Worm (Caenorhabditis elegans) whole organism, L3 larva: ENCODE results near the gene rcs-1.

Source experiments
- ZK546.5 ChIP-seq: sonication (generic microtip); optimal IDR thresholded peaks from 2 replicates; lab custom pipeline; 2017; ENCODE audit warnings: missing biosample characterization, missing genetic modification characterization
- aly-2 ChIP-seq: fragments of 150-350 bp; optimal IDR thresholded peaks from 2 replicates; lab custom pipeline; 2014; ENCODE audit warnings: missing biosample characterization, missing genetic modification characterization
- ama-1 ChIP-seq: fragments of 150-350 bp; optimal IDR thresholded peaks from 2 replicates; lab custom pipeline; 2018
- ceh-28 ChIP-seq: fragments of 150-350 bp; optimal IDR thresholded peaks from 2 replicates; lab custom pipeline; 2014; ENCODE audit warnings: missing biosample characterization, missing genetic modification reagents, missing genetic modification characterization
- ceh-82 ChIP-seq: fragments of 150-350 bp; optimal IDR thresholded peaks from 2 replicates; lab custom pipeline; 2014; ENCODE audit warnings: missing biosample characterization, missing genetic modification characterization
- daf-12 ChIP-seq: fragments of 150-350 bp; optimal IDR thresholded peaks from 2 replicates; lab custom pipeline; 2014; ENCODE audit warnings: missing biosample characterization, missing genetic modification reagents, missing genetic modification characterization
- egl-27 ChIP-seq: sonication (generic microtip); optimal IDR thresholded peaks from 4 replicates; lab custom pipeline; 2017; ENCODE audit warnings: missing biosample characterization, missing genetic modification reagents, missing genetic modification characterization
- egl-5 ChIP-seq: fragments of 150-350 bp; optimal IDR thresholded peaks from 2 replicates; lab custom pipeline; 2017; ENCODE audit warnings: missing biosample characterization, missing genetic modification reagents, missing genetic modification characterization, inconsistent platforms
- elt-2 ChIP-seq: sonication (generic microtip); optimal IDR thresholded peaks from 2 replicates; lab custom pipeline; 2016; ENCODE audit warnings: missing genetic modification reagents, mild to moderate bottlenecking, missing genetic modification characterization, missing compliant biosample characterization
- fkh-10 ChIP-seq: sonication (generic microtip); optimal IDR thresholded peaks from 2 replicates; lab custom pipeline; 2017; ENCODE audit warnings: missing biosample characterization, missing genetic modification reagents, missing genetic modification characterization
- fkh-2 ChIP-seq: fragments of 150-350 bp; optimal IDR thresholded peaks from 2 replicates; lab custom pipeline; 2014; ENCODE audit warnings: missing biosample characterization, missing genetic modification reagents, missing genetic modification characterization
- fos-1 ChIP-seq: fragments of 150-350 bp; optimal IDR thresholded peaks from 2 replicates; lab custom pipeline; 2014; ENCODE audit warnings: missing biosample characterization, missing genetic modification characterization
- hmg-11 ChIP-seq: sonication (generic microtip); optimal IDR thresholded peaks from 2 replicates; lab custom pipeline; 2016; ENCODE audit warnings: missing genetic modification characterization, missing compliant biosample characterization
- jun-1 ChIP-seq: fragments of 150-350 bp; optimal IDR thresholded peaks from 2 replicates; lab custom pipeline; 2014; ENCODE audit warnings: missing biosample characterization, missing genetic modification reagents, missing genetic modification characterization
- lin-15B ChIP-seq: fragments of 150-350 bp; optimal IDR thresholded peaks from 2 replicates; lab custom pipeline; 2014; ENCODE audit warnings: missing biosample characterization, missing genetic modification characterization
- lin-39 ChIP-seq: fragments of 150-350 bp; optimal IDR thresholded peaks from 2 replicates; lab custom pipeline; 2018; ENCODE audit warnings: missing biosample characterization, missing genetic modification reagents, missing genetic modification characterization
- mdl-1 ChIP-seq: fragments of 150-350 bp; optimal IDR thresholded peaks from 2 replicates; lab custom pipeline; 2014; ENCODE audit warnings: missing biosample characterization, missing genetic modification characterization
- mml-1 ChIP-seq: fragments of 150-350 bp; sonication (generic microtip); optimal IDR thresholded peaks from 3 replicates; lab custom pipeline; 2014; ENCODE audit warnings: missing biosample characterization, missing genetic modification characterization
- nfya-1 ChIP-seq: sonication (generic microtip); optimal IDR thresholded peaks from 2 replicates; lab custom pipeline; 2017; ENCODE audit warnings: missing genetic modification characterization, mild to moderate bottlenecking, missing compliant biosample characterization, antibody characterized with exemption, moderate library complexity; ENCODE audit not compliant: insufficient read depth
- nhr-11 ChIP-seq: fragments of 150-350 bp; optimal IDR thresholded peaks from 2 replicates; lab custom pipeline; 2014; ENCODE audit warnings: missing biosample characterization, missing genetic modification characterization
- nhr-23 ChIP-seq: fragments of 150-350 bp; optimal IDR thresholded peaks from 2 replicates; lab custom pipeline; 2014; ENCODE audit warnings: missing biosample characterization, missing genetic modification reagents, missing genetic modification characterization
- nhr-237 ChIP-seq: fragments of 150-350 bp; optimal IDR thresholded peaks from 2 replicates; lab custom pipeline; 2014; ENCODE audit warnings: missing biosample characterization, missing genetic modification characterization
- nhr-25 ChIP-seq: sonication (generic microtip); optimal IDR thresholded peaks from 2 replicates; lab custom pipeline; 2017; ENCODE audit warnings: missing biosample characterization, missing genetic modification characterization
- nhr-43 ChIP-seq: sonication (generic microtip); optimal IDR thresholded peaks from 2 replicates; lab custom pipeline; 2016; ENCODE audit warnings: mild to moderate bottlenecking, missing genetic modification characterization, missing compliant biosample characterization; ENCODE audit not compliant: poor library complexity, severe bottlenecking
- nhr-77 ChIP-seq: fragments of 150-350 bp; optimal IDR thresholded peaks from 2 replicates; lab custom pipeline; 2014; ENCODE audit warnings: missing biosample characterization, missing genetic modification characterization
- pha-4 ChIP-seq: fragments of 150-350 bp; optimal IDR thresholded peaks from 2 replicates; lab custom pipeline; 2014; ENCODE audit warnings: missing biosample characterization, missing genetic modification reagents, missing genetic modification characterization
- sea-2 ChIP-seq: fragments of 150-350 bp; sonication (generic microtip); optimal IDR thresholded peaks from 4 replicates; lab custom pipeline; 2014; ENCODE audit warnings: missing biosample characterization, missing genetic modification reagents, missing genetic modification characterization
- skn-1 ChIP-seq: fragments of 150-350 bp; optimal IDR thresholded peaks from 2 replicates; lab custom pipeline; 2014; ENCODE audit warnings: missing biosample characterization, missing genetic modification characterization
- snpc-4 ChIP-seq: fragments of 150-350 bp; optimal IDR thresholded peaks from 2 replicates; lab custom pipeline; 2014; ENCODE audit warnings: missing biosample characterization, missing genetic modification characterization
- tbx-2 ChIP-seq: sonication (generic microtip); optimal IDR thresholded peaks from 2 replicates; lab custom pipeline; 2016; ENCODE audit warnings: mild to moderate bottlenecking, missing genetic modification characterization, missing compliant biosample characterization
- unc-39 ChIP-seq: sonication (generic microtip); optimal IDR thresholded peaks from 4 replicates; lab custom pipeline; 2017; ENCODE audit warnings: missing biosample characterization, missing genetic modification characterization
- unc-62 ChIP-seq: fragments of 150-350 bp; sonication (generic microtip); optimal IDR thresholded peaks from 4 replicates; lab custom pipeline; 2014; ENCODE audit warnings: missing biosample characterization, missing genetic modification reagents, missing genetic modification characterization
- ztf-11 ChIP-seq: fragments of 150-350 bp; optimal IDR thresholded peaks from 2 replicates; lab custom pipeline; 2014; ENCODE audit warnings: missing biosample characterization, missing genetic modification characterization

rcs-1 gene

ce11 chrX:8810908-8811307 lies 17.4 kb downstream of the rcs-1 start, which contains the start of gene R04E5.9 (continued):
- TF ChIP-seq unc-62 (GFP tag; lab: Kevin White, UChicago) (no peak), lin-39 (tag; lab: Kevin White, UChicago) (peak; percentile 94), lin-15B (tag; lab: Kevin White, UChicago) (peak; percentile 60)

ce11 chrX:8808740-8809139 lies 19.6 kb downstream of the rcs-1 start:
- TF ChIP-seq lin-39 (tag; lab: Kevin White, UChicago): peak; percentile 71
- TF ChIP-seq nhr-43: no peak

DNA sequence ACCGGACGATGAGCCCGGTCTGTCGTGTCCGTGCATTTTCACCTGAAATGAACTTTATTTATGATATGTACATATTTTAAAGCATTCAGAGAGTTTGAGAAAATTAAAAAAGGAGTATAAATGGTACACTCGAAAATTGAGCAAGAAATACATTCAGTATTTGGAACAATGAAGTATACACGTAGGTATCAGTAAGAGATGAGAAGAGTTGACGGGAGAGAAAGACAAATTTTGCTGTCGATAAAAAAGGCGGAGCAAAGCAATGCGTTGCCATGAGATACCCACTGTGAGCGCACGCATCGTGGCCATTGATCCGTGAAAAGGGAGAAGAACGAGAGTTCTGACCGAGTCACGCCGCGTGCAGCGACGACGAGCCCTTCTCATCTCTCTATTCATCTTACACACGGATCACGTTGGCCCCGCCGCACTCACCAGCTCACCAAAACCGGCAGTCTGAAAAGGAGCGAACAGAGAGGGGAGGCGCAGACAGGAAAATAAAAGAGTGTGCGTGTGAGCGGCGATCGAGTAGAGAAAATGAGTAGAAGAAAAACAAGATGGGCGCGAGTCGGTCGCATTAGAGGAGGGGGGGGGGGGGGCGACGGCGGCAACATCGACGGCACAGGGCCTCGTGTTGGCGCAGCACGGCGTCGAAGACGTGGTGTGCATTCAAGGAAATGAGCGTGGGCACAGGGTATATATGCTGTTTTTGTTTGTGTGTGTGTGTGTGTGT lies 22.1 kb downstream of the rcs-1 start, which contains the start of gene R04E5.8:
TSS of gene R04E5.8 (minus strand) at position 51 of the 730 bp plus-strand sequence.
- TF ChIP-seq ama-1 (lab: Kevin White, UChicago): no peak
- no peak for TF ChIP-seq mdl-1
- TF ChIP-seq ztf-11 (tag; lab: Kevin White, UChicago): no peak
- TF ChIP-seq pha-4: peak; percentile 8
- peak; percentile 64 for TF ChIP-seq nfya-1 (tag; lab: Kevin White, UChicago)
- peak; percentile 24 for TF ChIP-seq egl-5
- TF ChIP-seq skn-1 (tag; lab: Kevin White, UChicago): peak; percentile 59
- no peak for TF ChIP-seq aly-2 (tag; lab: Kevin White, UChicago)
- TF ChIP-seq elt-2: peak; percentile 18
- TF ChIP-seq lin-15B (tag; lab: Kevin White, UChicago): no peak
- TF ChIP-seq ceh-82 (tag; lab: Kevin White, UChicago): no peak
- TF ChIP-seq fos-1: no peak
- TF ChIP-seq lin-39 (tag; lab: Kevin White, UChicago): peak; percentile 64
- TF ChIP-seq unc-39 (tag; lab: Kevin White, UChicago): no peak
- no peak for TF ChIP-seq nhr-11 (tag; lab: Kevin White, UChicago)
- peak; percentile 46 for TF ChIP-seq hmg-11 (tag; lab: Kevin White, UChicago)
- TF ChIP-seq snpc-4 (tag; lab: Kevin White, UChicago): peak; percentile 42

DNA sequence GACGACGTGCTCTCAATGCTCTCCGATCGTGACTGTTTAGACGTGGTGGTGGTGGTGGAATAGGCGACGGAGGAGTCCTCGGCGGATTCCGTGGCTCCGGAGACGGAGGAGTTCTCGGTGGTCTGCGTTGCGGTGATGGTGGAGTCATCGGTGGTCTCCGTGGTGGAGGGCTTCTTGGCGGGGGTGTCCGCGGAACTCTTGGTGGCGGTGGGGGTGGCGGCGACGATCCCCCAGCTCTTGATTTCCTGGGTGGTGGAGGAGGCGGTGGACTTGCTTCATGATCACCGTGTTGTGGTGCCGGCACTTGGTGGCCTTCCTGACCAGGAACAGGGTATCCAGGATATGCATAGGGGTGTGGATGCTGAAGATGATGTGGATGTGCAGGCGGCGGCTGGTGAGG lies 22.9 kb downstream of the rcs-1 start:
- no peak for TF ChIP-seq ceh-28 (tag; lab: Kevin White, UChicago)
- TF ChIP-seq nhr-23 (tag; lab: Kevin White, UChicago): no peak
- TF ChIP-seq daf-12: no peak
- no peak for TF ChIP-seq tbx-2 (tag; lab: Kevin White, UChicago)
- no peak for TF ChIP-seq ZK546.5 (tag; lab: Kevin White, UChicago)
- no peak for TF ChIP-seq aly-2 (tag; lab: Kevin White, UChicago)
- TF ChIP-seq sea-2 (GFP tag; lab: Kevin White, UChicago): no peak
- TF ChIP-seq nhr-77 (tag; lab: Kevin White, UChicago): no peak
- TF ChIP-seq jun-1 (tag; lab: Kevin White, UChicago): no peak
- no peak for TF ChIP-seq egl-5
- no peak for TF ChIP-seq nhr-25 (tag; lab: Kevin White, UChicago)
- TF ChIP-seq lin-15B (tag; lab: Kevin White, UChicago): no peak
- TF ChIP-seq unc-39 (tag; lab: Kevin White, UChicago): no peak
- no peak for TF ChIP-seq fkh-2 (tag; lab: Kevin White, UChicago)
- TF ChIP-seq fkh-10 (GFP tag; lab: Kevin White, UChicago): no peak
- TF ChIP-seq mml-1 (tag; lab: Kevin White, UChicago): no peak
- no peak for TF ChIP-seq hmg-11 (tag; lab: Kevin White, UChicago)
- TF ChIP-seq egl-27 (tag; lab: Kevin White, UChicago): no peak
- no peak for TF ChIP-seq fos-1
- TF ChIP-seq, all 47 proteins: peak for 0

DNA sequence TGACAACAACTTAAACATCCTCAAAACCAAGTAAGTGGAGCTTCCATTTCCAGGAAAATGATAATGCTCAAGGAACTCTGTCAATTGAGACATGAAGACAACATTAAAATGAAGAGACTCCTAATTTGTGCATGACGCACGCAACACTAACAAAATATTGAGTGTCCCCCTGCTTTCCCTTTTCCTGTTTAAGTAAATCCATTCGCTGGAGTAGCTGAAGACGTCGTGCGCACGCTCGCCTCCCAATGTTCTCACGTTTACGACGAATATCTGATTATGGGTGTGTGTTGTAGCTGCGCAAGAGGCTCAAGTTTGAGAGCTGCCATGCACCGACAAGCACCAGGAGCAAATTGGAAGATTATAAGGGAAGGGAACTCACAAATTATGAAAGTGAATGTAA lies 27.4 kb downstream of the rcs-1 start:
- TF ChIP-seq fkh-10 (GFP tag; lab: Kevin White, UChicago): peak; percentile 77
- peak; percentile 37 for TF ChIP-seq nfya-1 (tag; lab: Kevin White, UChicago)
- no peak for TF ChIP-seq mml-1 (tag; lab: Kevin White, UChicago)
- no peak for TF ChIP-seq nhr-237 (tag; lab: Kevin White, UChicago)
- TF ChIP-seq lin-39 (tag; lab: Kevin White, UChicago): peak; percentile 45
